Fruit fly (Drosophila melanogaster): Measurements from ENCODE around the gene msi.

Gene msi

DNA sequence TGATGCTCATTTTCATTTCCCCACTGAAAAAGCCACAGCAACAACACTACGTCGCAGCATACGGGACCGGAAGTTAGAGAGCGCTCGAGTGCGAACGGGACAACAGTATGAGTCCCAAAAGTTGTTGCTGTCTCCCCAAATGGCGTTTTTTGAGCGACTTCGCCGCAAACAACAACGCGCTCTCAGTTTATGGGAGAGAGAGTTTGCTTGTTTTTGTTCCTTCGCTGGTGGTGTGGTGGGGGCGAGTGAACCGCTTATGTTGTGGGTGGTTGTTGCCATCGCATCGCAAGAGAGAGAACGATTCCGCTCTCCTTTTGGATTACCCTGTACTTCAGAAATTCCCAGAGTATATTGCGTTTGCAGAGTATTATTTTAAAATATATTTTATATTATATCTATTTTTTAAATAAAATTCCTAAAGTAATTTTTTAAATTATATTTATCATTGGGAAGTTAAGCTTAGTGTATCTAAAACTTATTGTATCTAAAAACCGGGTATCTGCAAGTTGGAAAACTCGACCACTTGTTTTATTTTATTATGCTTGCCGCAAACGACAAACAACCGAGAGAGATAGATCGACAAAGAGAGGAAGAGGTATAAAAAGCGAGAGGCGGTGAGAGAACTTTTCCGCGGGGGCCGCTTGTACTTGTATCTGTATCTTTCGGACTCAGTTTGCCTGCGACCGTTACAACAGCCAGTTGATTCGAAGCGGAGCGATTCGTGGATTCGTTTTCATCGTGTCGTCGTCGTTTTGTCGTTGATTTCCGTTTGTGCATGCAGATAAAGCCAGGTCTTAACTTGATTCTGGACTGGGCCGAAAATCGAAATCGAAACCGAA, at the start of gene msi:
Gene msi (plus strand): TSS at position 669 of the 839 bp plus-strand sequence.
- TF ChIP-seq CTCF (optimal IDR thresholded peaks at IDR 0.05) = no peak
- no peak for TF ChIP-seq CG8478 (optimal IDR thresholded peaks at IDR 0.05)

DNA sequence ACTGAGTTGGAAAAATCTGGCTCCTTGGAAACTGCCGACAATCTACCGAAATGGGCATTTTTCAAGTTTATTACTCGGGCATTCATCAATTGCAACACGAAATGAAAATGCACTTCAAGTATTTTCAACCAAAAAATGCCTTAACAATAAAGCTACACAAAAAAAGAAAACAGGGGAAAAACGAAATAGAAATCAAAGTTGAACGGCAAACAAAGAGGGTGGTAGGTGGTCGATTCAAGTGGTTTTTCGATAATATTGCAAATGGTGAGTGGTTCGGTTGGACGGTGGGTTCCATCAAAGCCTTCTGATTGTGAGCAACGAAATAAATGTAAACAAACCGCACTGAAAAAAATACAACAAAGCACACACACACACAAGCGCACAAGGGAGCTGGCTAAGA, 49.8 kb upstream of the msi start:
- TF ChIP-seq CTCF (optimal IDR thresholded peaks at IDR 0.05) (no peak), CG8478 (optimal IDR thresholded peaks at IDR 0.05) (no peak)

DNA sequence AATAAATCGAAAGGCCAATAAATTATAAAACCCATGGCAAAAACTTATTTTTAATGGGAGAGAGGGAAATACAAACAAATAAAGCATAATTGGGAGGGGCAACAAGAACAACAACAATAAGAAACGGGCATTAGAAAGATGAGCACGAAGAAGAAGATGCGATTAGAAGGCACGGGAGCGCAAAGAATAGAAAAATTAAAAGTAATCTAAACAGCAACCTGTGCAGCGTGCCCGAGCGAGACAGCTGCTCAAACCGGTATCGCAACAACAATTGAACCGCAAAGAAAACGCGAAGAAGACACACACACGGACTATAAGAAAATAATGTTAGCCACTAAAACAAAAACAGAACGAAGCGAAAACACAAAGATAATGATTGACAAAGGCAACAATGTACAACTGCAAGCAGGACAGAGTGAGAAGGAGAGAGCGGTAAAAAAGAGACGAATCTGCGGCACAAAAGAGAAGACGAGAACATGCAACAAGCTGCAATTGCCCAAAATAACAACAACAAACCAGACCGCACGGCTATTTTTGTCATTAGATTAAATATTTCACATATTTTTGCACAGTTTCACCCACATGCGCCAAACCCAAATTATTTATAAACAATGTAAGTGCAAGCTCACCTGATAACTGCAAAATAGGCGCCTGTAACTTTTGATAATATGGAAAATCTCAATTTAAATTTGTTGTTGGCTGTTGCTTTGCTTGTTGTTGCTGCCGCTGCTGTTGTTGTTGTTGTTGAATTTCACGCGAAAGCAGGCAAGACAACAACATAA, 43.9 kb upstream of the msi start:
- TF ChIP-seq CG8478 (optimal IDR thresholded peaks at IDR 0.05) (no peak), CTCF (optimal IDR thresholded peaks at IDR 0.05) (no peak)

DNA sequence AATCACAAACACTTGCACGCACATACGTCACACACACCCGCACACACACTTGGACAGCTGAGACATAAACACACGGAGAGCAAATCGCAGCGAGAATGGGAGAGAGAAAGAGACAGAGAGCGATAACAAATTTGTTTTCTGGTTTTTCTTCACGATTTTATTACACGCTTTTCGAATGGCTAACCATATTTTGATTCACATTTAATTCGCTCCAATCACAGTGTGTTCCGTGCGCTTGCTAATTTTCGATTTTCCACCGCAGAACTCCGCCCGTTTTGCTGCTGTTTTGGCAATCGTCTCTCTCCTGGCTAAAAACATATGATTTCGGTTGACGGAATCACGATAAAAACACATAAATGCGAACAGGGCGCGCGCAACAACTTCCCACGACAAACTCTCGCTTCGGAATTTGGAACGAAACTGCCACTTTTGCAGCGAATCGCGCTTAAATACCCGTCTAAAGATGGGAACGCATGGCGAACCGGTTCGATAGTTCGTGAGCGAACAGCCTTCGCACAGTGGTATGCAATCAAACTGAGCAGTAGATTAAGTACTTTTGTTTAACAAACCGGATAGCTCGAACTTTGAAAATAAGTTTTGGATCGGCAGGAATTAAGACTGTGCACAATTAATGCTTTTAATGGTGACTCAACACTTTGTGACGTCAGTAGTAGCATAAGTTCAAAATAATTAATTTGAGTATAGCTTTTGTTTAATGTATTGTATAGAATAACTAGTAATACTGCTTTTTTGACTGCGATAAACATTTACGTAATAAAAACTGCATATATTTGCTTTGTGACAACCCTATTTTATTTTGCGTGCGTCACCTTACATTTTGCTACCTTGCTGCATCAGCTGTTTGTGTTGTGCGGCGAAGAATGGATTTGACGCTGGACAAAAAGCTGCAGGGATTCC, 43.0 kb upstream of the msi start, which contains the start of the genes Fur1 and Vps33B:
Gene Fur1 (minus strand): TSS at position 424 of the 918 bp plus-strand sequence.
Gene Vps33B (plus strand): TSS at position 856 of the 918 bp plus-strand sequence.
- TF ChIP-seq CTCF (optimal IDR thresholded peaks at IDR 0.05) = peak in 1 of 2 experiments; percentile 5
- TF ChIP-seq CG8478 (optimal IDR thresholded peaks at IDR 0.05) = no peak

DNA sequence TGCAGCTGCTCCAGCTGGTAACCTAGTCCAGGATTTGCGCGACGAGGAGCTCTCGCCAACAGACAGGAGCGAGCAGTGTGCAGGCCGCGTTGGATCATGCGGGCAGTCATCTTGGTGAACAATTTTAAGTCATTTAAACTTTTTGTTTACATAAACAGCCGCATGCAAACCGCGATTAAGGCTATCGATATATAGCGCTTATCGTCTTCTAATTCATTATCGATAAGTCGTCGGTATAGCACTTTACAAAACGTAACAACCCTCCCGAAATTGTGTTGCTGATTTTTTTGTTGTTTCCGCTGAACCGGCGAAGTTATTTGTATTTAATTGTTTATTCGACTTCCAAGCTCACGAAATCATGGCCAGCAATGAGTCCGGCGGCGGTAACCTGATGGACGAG, 39.2 kb upstream of the msi start, which contains the start of the genes CG4553 and MED28:
Gene CG4553 (minus strand): TSS at position 172 of the 400 bp plus-strand sequence.
Gene MED28 (plus strand): TSS at position 260 of the 400 bp plus-strand sequence.
- TF ChIP-seq CG8478 (optimal IDR thresholded peaks at IDR 0.05) = no peak
- TF ChIP-seq CTCF (optimal IDR thresholded peaks at IDR 0.05) = no peak

DNA sequence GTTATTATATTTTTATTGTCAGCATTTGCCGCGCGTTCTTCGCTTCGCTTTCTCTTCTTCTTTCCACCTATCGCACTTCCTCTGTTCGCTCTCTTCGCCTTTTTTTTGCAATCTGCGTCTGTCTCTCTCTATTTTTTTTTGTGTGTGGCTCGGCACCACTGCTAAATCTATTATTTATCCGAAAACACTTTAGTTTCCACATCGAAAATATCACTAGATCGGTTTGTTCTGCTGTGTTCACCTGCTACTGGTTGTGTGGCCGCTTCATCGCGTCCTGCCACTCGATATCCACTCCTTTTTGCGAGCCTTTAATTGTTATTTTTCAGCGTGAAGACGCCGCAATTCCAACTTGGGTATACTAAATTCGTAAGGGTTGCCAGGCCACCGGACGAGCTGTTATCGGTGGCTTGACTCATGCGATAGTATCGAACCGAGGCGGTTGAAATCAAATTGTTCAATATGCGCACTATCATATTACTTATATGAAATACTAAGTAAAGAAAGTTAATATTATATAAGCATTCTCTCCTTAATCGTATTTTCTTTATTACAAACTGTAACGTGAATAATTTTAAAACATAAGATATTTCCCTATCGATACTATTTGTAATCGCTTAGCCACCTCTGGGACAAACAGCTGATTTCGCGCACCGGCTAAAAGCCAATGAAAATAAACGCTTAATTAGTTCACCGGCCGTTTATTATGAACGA, 33.3 kb upstream of the msi start, which contains the start of the genes XNP, CG42488 and CG5116:
Gene XNP (minus strand): TSS at position 372 of the 711 bp plus-strand sequence.
Gene CG42488 (plus strand): TSS at position 636 of the 711 bp plus-strand sequence.
Gene CG5116 (plus strand): TSS at position 636 of the 711 bp plus-strand sequence.
- TF ChIP-seq CTCF (optimal IDR thresholded peaks at IDR 0.05) (no peak), CG8478 (optimal IDR thresholded peaks at IDR 0.05) (no peak)

DNA sequence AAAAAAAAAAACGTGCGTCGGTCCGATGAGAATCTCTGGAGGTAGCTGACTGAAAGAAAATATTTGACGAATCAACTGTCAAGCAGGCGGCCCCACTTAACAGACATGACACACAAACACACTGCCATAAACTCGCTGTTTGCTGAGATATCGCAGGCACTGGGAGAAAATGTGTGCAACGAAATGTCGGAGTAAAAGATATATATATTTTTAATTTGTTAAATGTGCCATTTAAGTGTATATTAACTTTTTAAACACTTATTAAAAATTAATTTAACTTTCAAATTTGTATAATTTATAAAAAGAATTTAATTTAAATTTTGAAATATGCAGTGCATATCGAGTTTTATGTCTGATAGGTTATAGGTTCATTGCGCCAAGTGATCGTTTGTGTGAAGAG, 26.8 kb upstream of the msi start:
- no peak for TF ChIP-seq CTCF (optimal IDR thresholded peaks at IDR 0.05)
- TF ChIP-seq CG8478 (optimal IDR thresholded peaks at IDR 0.05) = no peak

DNA sequence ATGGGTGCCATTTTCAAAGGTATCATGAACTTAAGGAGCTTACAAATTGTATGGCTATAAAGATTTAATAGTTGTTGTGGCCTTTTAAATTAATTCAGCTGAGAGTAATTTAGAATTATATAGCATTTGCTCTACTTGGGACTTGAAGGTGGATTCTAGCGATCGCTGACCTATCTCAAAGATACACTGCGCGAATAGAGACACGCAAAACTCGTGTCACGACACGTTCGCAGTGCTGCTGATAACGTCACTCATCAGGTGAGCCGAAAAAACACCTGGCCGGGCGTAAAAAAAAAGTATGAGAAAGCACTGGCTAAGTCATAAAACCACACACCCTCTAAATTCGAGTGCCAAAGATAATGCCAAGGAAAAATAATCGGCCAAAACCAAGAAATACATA, 26.2 kb upstream of the msi start:
- TF ChIP-seq CG8478 (optimal IDR thresholded peaks at IDR 0.05) (no peak), CTCF (optimal IDR thresholded peaks at IDR 0.05) (no peak)

DNA sequence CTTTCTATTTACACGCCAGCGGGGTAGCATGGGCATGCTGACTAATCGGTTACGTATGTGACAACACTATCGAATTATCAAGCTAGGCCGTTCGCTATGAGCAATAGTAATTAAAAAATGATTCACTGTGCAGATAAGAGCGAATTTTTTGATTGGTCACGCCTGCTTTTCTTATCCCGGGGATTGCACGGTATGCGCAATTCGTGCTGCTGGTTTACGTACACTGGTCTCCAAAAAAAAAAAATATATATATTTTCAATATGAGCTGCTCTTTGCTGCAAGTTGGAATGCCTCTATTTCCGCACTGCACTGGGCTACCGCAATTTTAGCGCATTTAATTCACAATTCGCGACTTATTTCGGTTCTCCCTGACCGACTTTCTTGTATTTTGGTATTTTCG, 25.5 kb upstream of the msi start:
- TF ChIP-seq CTCF (optimal IDR thresholded peaks at IDR 0.05) (no peak), CG8478 (optimal IDR thresholded peaks at IDR 0.05) (no peak)

DNA sequence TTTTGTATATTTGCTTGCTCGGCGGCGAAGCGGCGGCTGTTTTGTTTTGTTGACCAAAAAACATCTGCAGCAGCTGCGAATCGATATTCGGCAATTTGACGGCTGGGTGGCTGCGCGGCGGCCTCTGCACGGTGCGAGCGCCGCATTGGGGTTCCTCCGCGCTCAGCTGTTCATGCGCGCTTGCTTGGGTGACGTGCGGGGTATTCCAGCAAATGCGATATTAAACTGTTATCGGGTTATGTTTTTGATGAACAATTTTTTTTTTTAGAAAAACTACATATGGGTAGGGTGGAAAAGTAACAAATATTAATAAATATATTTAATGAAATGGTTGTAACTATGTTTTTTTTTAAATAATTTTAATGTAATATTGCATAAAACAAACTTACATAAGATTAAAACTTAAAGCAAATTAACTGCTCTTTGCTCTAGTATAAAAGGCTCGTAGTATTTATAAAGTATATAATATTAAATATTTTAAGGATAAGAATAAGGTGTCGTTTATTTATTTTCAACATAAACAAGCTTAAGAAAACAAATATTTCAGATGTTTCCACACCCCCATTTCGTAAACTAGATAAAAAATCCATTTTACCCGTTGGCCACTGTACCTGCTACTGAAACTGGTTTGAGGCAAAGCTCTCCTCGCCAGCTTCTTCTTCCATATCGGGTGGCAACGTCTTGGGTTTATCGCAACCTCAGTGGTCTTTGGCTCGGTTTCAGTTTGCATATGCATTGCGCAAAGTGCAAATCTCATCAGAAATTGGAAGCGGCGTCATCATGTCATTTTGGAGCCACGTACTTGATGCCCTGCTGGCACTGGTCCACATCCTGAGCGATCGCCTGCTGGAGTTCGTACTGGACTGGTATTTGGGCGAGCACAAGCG, 24.9 kb upstream of the msi start, which contains the start of the genes Gnpat and CG5112:
Gene Gnpat (minus strand): TSS at position 159 of the 887 bp plus-strand sequence.
Gene CG5112 (plus strand): TSS at position 683 of the 887 bp plus-strand sequence.
- TF ChIP-seq CG8478 (optimal IDR thresholded peaks at IDR 0.05) (no peak), CTCF (optimal IDR thresholded peaks at IDR 0.05) (no peak)

DNA sequence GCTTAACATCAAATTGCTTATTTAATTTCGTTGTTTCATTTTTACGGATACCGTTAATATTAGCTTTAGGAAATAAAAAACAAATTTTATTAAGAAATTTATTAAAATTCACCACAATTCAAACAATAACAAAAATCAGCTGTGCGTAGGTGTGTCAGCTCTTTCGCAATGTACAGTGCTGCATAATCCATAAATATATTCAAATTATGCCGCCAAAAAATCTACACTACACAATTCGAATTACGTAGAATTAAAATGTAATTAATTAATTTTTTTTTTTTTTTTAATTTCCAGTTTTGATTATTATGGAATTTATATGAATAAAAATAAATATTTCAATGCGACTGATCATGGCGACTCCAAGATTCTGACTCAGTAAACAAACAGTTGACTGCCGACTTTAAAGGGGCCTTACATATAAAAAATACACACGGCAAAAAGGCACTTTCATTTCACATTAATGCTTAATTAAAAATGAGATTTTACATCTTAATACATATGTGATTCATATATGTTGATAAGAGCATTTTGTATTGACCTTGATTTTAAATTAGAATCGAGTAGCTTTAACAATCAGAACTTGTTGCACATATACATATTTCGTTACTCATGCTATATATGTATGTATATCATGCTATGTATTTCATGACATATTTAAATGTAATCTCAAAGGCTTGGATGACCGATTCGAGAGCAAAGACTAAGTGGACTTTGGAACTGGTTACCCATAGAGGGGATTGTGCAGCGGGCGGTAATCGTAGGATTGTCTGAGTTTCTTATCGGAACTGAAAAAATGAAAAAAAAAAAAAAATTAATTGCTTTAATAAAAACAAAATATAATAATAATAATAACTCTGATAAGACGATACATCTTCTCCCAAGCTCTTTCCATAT, 22.4 kb upstream of the msi start:
- TF ChIP-seq CTCF (optimal IDR thresholded peaks at IDR 0.05) (no peak), CG8478 (optimal IDR thresholded peaks at IDR 0.05) (no peak)

DNA sequence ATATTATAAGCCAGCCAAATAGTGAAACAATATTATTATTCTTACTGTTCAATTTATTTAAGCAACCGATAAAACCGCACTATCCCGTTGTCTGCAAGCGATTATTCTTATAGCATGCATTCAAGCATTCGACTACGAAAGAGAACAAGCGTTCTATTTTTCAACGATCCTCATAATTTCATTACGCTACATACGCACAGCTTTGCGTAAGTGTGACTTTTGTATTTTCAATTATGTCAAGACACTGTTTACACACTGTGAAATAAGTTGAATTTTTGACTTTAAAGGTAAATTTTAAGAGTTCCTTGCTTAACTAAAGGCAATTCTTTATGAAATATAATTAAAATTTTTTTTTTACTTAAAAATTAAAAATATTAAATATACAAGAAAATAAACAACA, 20.8 kb upstream of the msi start, which contains the start of gene CG33494:
Gene CG33494 (minus strand): TSS at position 90 of the 400 bp plus-strand sequence.
- no peak for TF ChIP-seq CTCF (optimal IDR thresholded peaks at IDR 0.05)
